Fruit fly (Drosophila melanogaster) S2 (cell line): Measurements from ENCODE around the gene SMC1.

Experiments used
- CG8478 ChIP-seq: fragments of >200 bp; optimal IDR thresholded peaks from 2 replicates; lab custom pipeline; 2018
- CTCF ChIP-seq, 2 experiments: fragments of >200 bp; optimal IDR thresholded peaks; 2 replicates each; lab custom pipeline; 2018

DNA sequence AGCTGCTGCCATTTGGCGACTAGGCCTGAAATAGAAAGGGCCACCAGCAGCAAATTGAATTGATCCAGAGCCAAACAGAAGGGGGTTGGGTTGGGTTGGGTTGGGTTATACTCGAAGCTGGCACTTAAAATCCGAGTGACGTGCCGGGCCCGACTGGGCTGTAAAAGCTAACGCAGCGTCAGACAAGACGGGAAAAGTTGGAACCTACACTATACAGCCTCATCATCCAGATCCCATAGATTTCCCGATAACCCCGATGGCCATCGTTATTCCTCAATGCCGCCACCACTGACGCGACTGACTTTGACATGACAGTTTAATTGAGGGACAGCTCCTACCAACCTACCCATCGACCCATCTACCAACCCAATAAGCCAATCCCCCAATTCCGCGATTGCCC, 11.9 kb downstream of the SMC1 start:
- TF ChIP-seq CG8478: no peak
- TF ChIP-seq CTCF (optimal IDR thresholded peaks at IDR 0.05; lab: Kevin White, UChicago): no peak
